Worm (Caenorhabditis elegans) whole organism, mixed stage, embryonic: ENCODE data around the gene sre-45.

Experiments
- bed-3 ChIP-seq: fragments of 200-800 bp; sonication (Bioruptor generic); optimal IDR thresholded peaks from 3 replicates; lab custom pipeline; 2018; ENCODE audit warnings: mild to moderate bottlenecking, missing genetic modification characterization, moderate library complexity, missing compliant biosample characterization
- ceh-39 ChIP-seq: fragments of 150-350 bp; optimal IDR thresholded peaks from 2 replicates; lab custom pipeline; 2014; ENCODE audit warnings: missing biosample characterization, missing genetic modification characterization
- ceh-43 ChIP-seq: fragments of 200-800 bp; sonication (Bioruptor generic); optimal IDR thresholded peaks from 2 replicates; lab custom pipeline; 2018; ENCODE audit warnings: mild to moderate bottlenecking, missing genetic modification characterization, moderate library complexity, missing compliant biosample characterization
- ceh-83 ChIP-seq: fragments of 200-800 bp; sonication (Bioruptor generic); optimal IDR thresholded peaks from 2 replicates; lab custom pipeline; 2018; ENCODE audit warnings: mild to moderate bottlenecking, missing genetic modification characterization, missing compliant biosample characterization
- ces-1 ChIP-seq: fragments of 150-350 bp; optimal IDR thresholded peaks from 2 replicates; lab custom pipeline; 2014; ENCODE audit warnings: missing biosample characterization, missing genetic modification reagents, missing genetic modification characterization
- cnd-1 ChIP-seq: fragments of 200-800 bp; sonication (Bioruptor generic); optimal IDR thresholded peaks from 2 replicates; lab custom pipeline; 2018; ENCODE audit warnings: mild to moderate bottlenecking, missing genetic modification characterization, missing compliant biosample characterization
- drap-1 ChIP-seq: fragments of 200-800 bp; sonication (Bioruptor generic); optimal IDR thresholded peaks from 3 replicates; lab custom pipeline; 2018; ENCODE audit warnings: mild to moderate bottlenecking, missing genetic modification characterization, missing compliant biosample characterization
- elt-1 ChIP-seq: sonication (generic microtip); optimal IDR thresholded peaks from 2 replicates; lab custom pipeline; 2017; ENCODE audit warnings: missing genetic modification characterization, mild to moderate bottlenecking, missing compliant biosample characterization, antibody characterized with exemption, moderate library complexity, borderline replicate concordance; ENCODE audit not compliant: insufficient read depth
- elt-3 ChIP-seq: fragments of 150-350 bp; optimal IDR thresholded peaks from 2 replicates; lab custom pipeline; 2014; ENCODE audit warnings: missing biosample characterization, missing genetic modification characterization
- ham-2 ChIP-seq: fragments of 200-800 bp; sonication (Bioruptor generic); optimal IDR thresholded peaks from 2 replicates; lab custom pipeline; 2018; ENCODE audit warnings: mild to moderate bottlenecking, missing genetic modification characterization, missing compliant biosample characterization
- hlh-1 ChIP-seq: fragments of 150-350 bp; optimal IDR thresholded peaks from 2 replicates; lab custom pipeline; 2014; ENCODE audit warnings: missing biosample characterization, missing genetic modification reagents, missing genetic modification characterization
- lin-13 ChIP-seq: fragments of 150-350 bp; optimal IDR thresholded peaks from 2 replicates; lab custom pipeline; 2014; ENCODE audit warnings: missing biosample characterization, missing genetic modification characterization
- lin-32 ChIP-seq: fragments of 200-800 bp; sonication (Bioruptor generic); optimal IDR thresholded peaks from 2 replicates; lab custom pipeline; 2018; ENCODE audit warnings: mild to moderate bottlenecking, missing genetic modification characterization, missing compliant biosample characterization
- lsy-2 ChIP-seq: fragments of 150-350 bp; optimal IDR thresholded peaks from 2 replicates; lab custom pipeline; 2014; ENCODE audit warnings: missing biosample characterization, missing genetic modification characterization
- mab-5 ChIP-seq: fragments of 150-350 bp; optimal IDR thresholded peaks from 2 replicates; lab custom pipeline; 2014; ENCODE audit warnings: missing biosample characterization, missing genetic modification characterization
- mep-1 ChIP-seq: fragments of 150-350 bp; optimal IDR thresholded peaks from 2 replicates; lab custom pipeline; 2017; ENCODE audit warnings: missing biosample characterization, missing genetic modification reagents, missing genetic modification characterization, inconsistent platforms
- mls-2 ChIP-seq: sonication (generic microtip); optimal IDR thresholded peaks from 2 replicates; lab custom pipeline; 2016; ENCODE audit warnings: mild to moderate bottlenecking, missing genetic modification characterization, moderate library complexity, missing compliant biosample characterization
- nhr-12 ChIP-seq: fragments of 150-350 bp; optimal IDR thresholded peaks from 2 replicates; lab custom pipeline; 2014; ENCODE audit warnings: missing biosample characterization, missing genetic modification characterization
- nhr-237 ChIP-seq: fragments of 150-350 bp; optimal IDR thresholded peaks from 2 replicates; lab custom pipeline; 2014; ENCODE audit warnings: missing biosample characterization, missing genetic modification characterization
- nhr-28 ChIP-seq: fragments of 150-350 bp; optimal IDR thresholded peaks from 2 replicates; lab custom pipeline; 2014; ENCODE audit warnings: missing biosample characterization, missing genetic modification characterization
- nhr-76 ChIP-seq: sonication (generic microtip); optimal IDR thresholded peaks from 2 replicates; lab custom pipeline; 2017; ENCODE audit warnings: missing biosample characterization, missing genetic modification characterization
- pha-4 ChIP-seq: fragments of 150-350 bp; optimal IDR thresholded peaks from 2 replicates; lab custom pipeline; 2018; ENCODE audit warnings: missing biosample characterization, missing genetic modification reagents, missing genetic modification characterization
- sem-2 ChIP-seq: fragments of 200-800 bp; sonication (Bioruptor generic); optimal IDR thresholded peaks from 2 replicates; lab custom pipeline; 2018; ENCODE audit warnings: mild to moderate bottlenecking, missing genetic modification characterization, missing compliant biosample characterization
- snpc-4 ChIP-seq: fragments of 150-350 bp; optimal IDR thresholded peaks from 2 replicates; lab custom pipeline; 2014; ENCODE audit warnings: missing biosample characterization, missing genetic modification characterization
- sptf-1 ChIP-seq: sonication (generic microtip); optimal IDR thresholded peaks from 2 replicates; lab custom pipeline; 2017; ENCODE audit warnings: mild to moderate bottlenecking, missing genetic modification characterization, moderate library complexity, missing compliant biosample characterization
- tbx-8 ChIP-seq: fragments of 200-800 bp; sonication (Bioruptor generic); optimal IDR thresholded peaks from 2 replicates; lab custom pipeline; 2018; ENCODE audit warnings: mild to moderate bottlenecking, missing genetic modification characterization, moderate library complexity, missing compliant biosample characterization
- unc-39 ChIP-seq: fragments of 150-350 bp; optimal IDR thresholded peaks from 2 replicates; lab custom pipeline; 2014; ENCODE audit warnings: missing biosample characterization, missing genetic modification characterization
- unc-62 ChIP-seq: fragments of 150-350 bp; optimal IDR thresholded peaks from 2 replicates; lab custom pipeline; 2014; ENCODE audit warnings: missing biosample characterization, missing genetic modification reagents, missing genetic modification characterization
- zip-8 ChIP-seq: fragments of 150-350 bp; optimal IDR thresholded peaks from 2 replicates; lab custom pipeline; 2014; ENCODE audit warnings: missing biosample characterization, missing genetic modification characterization
- ztf-11 ChIP-seq: fragments of 150-350 bp; optimal IDR thresholded peaks from 2 replicates; lab custom pipeline; 2014; ENCODE audit warnings: missing biosample characterization, missing genetic modification characterization

Gene sre-45

ce11 chrII:13495718-13496117, 22.0 kb upstream of the sre-45 start, which contains the start of gene drr-1:
TSS of gene drr-1 (minus strand) at chrII:13495900.
- TF ChIP-seq nhr-237 (tag; lab: Kevin White, UChicago) = no peak
- TF ChIP-seq unc-39 (tag; lab: Kevin White, UChicago) = no peak
- TF ChIP-seq mep-1 = no peak
- TF ChIP-seq nhr-76 = no peak
- TF ChIP-seq nhr-28 (tag; lab: Kevin White, UChicago) = no peak
- TF ChIP-seq drap-1 (GFP tag; lab: Kevin White, UChicago) = no peak

ce11 chrII:13500582-13500981, 17.1 kb upstream of the sre-45 start:
- TF ChIP-seq nhr-76 (no peak), unc-62 (peak; percentile 99), unc-39 (tag; lab: Kevin White, UChicago) (no peak), sem-2 (no peak), sptf-1 (tag; lab: Kevin White, UChicago) (no peak), hlh-1 (tag; lab: Kevin White, UChicago) (peak; percentile 91), cnd-1 (tag; lab: Kevin White, UChicago) (no peak), ceh-39 (tag; lab: Kevin White, UChicago) (no peak)

- no peak for TF ChIP-seq lsy-2
- no peak for TF ChIP-seq sptf-1 (tag; lab: Kevin White, UChicago)
- no peak for TF ChIP-seq mep-1
- no peak for TF ChIP-seq mls-2 (tag; lab: Kevin White, UChicago)
- no peak for TF ChIP-seq mab-5 (tag; lab: Kevin White, UChicago)
- TF ChIP-seq ces-1 = no peak
- no peak for TF ChIP-seq sem-2
- no peak for TF ChIP-seq lin-13
- no peak for TF ChIP-seq ztf-11 (tag; lab: Kevin White, UChicago)
- no peak for TF ChIP-seq pha-4
- TF ChIP-seq ceh-39 (tag; lab: Kevin White, UChicago) = no peak
Observed at ce11 chrII:13501575-13501974, 16.1 kb upstream of the sre-45 start, which contains the start of gene F45H10.5. TSS of gene F45H10.5 (plus strand) at chrII:13501875.

- TF ChIP-seq tbx-8 = no peak
Observed at ce11 chrII:13503653-13504052, 14.0 kb upstream of the sre-45 start, which contains the start of gene F54F11.1. TSS of gene F54F11.1 (plus strand) at chrII:13503953.

ce11 chrII:13505386-13505785, 12.3 kb upstream of the sre-45 start:
- TF ChIP-seq snpc-4 (tag; lab: Kevin White, UChicago) (no peak), nhr-12 (no peak), lin-13 (no peak), bed-3 (no peak), nhr-237 (tag; lab: Kevin White, UChicago) (no peak), hlh-1 (tag; lab: Kevin White, UChicago) (no peak)

ce11 chrII:13505977-13506568, 11.6 kb upstream of the sre-45 start:
- TF ChIP-seq tbx-8 = no peak
- no peak for TF ChIP-seq lin-13
- no peak for TF ChIP-seq unc-62
- TF ChIP-seq ceh-43 (GFP tag; lab: Kevin White, UChicago) = no peak
- TF ChIP-seq nhr-12 = no peak
- no peak for TF ChIP-seq ces-1
- TF ChIP-seq zip-8 (tag; lab: Kevin White, UChicago) = no peak
- TF ChIP-seq mep-1 = no peak
- TF ChIP-seq elt-1 (tag; lab: Kevin White, UChicago) = no peak
- TF ChIP-seq nhr-237 (tag; lab: Kevin White, UChicago) = no peak
- TF ChIP-seq pha-4 = no peak
- no peak for TF ChIP-seq ham-2 (GFP tag; lab: Kevin White, UChicago)
- no peak for TF ChIP-seq ztf-11 (tag; lab: Kevin White, UChicago)
- TF ChIP-seq ceh-83 (GFP tag; lab: Kevin White, UChicago) = no peak
- TF ChIP-seq elt-3 = no peak
- no peak for TF ChIP-seq cnd-1 (tag; lab: Kevin White, UChicago)
- no peak for TF ChIP-seq mls-2 (tag; lab: Kevin White, UChicago)
- no peak for TF ChIP-seq nhr-76
- TF ChIP-seq ceh-39 (tag; lab: Kevin White, UChicago) = no peak
- TF ChIP-seq lin-32 (GFP tag; lab: Kevin White, UChicago) = no peak
